Worm (Caenorhabditis elegans): ENCODE measurements around the gene C18A3.11.

- TF ChIP-seq zag-1 (tag; optimal IDR thresholded peaks at IDR 0.05) (no peak), lin-35 (GFP tag; optimal IDR thresholded peaks at IDR 0.05) (no peak), snpc-4 (tag; optimal IDR thresholded peaks at IDR 0.05) (no peak), ztf-4 (tag; optimal IDR thresholded peaks at IDR 0.05) (no peak)
Measured at ce11 chrII:5727707-5728106, 3.1 kb upstream of the C18A3.11 start, which contains the start of gene rab-3.
